Worm (Caenorhabditis elegans) whole organism, L4 larva: ENCODE results near the gene nxf-2.

Source experiments
- D1046.2 ChIP-seq: fragments of 200-800 bp; sonication (Bioruptor generic); IDR thresholded peaks from 2 replicates; pipeline ENCODE4 v1.3.6; 2022; ENCODE audit warnings: missing genetic modification characterization, missing compliant biosample characterization
- F37D6.2 ChIP-seq: sonication (generic microtip); optimal IDR thresholded peaks from 2 replicates; lab custom pipeline; 2016; ENCODE audit warnings: mild to moderate bottlenecking, missing genetic modification characterization, missing compliant biosample characterization
- F49E8.2 ChIP-seq: sonication (generic microtip); optimal IDR thresholded peaks from 2 replicates; lab custom pipeline; 2016; ENCODE audit warnings: missing compliant biosample characterization, mild to moderate bottlenecking, missing genetic modification characterization, borderline replicate concordance
- Y105C5A.15 ChIP-seq: fragments of 200-800 bp; sonication (Bioruptor generic); IDR thresholded peaks from 2 replicates; pipeline ENCODE4 v1.3.6; 2022; ENCODE audit warnings: missing genetic modification characterization, missing compliant biosample characterization
- Y48G9A.11 ChIP-seq: fragments of 200-800 bp; sonication (Bioruptor generic); IDR thresholded peaks from 2 replicates; pipeline ENCODE4 v1.3.6; 2022; ENCODE audit warnings: missing genetic modification reagents, missing genetic modification characterization, missing compliant biosample characterization
- Y5F2A.4 ChIP-seq: fragments of 200-800 bp; sonication (Bioruptor generic); optimal IDR thresholded peaks from 2 replicates; lab custom pipeline; 2018; ENCODE audit warnings: mild to moderate bottlenecking, missing genetic modification characterization, missing compliant biosample characterization
- ZK337.2 ChIP-seq: fragments of 200-800 bp; sonication (Bioruptor generic); IDR thresholded peaks from 2 replicates; pipeline ENCODE4 v1.3.6; 2022; ENCODE audit warnings: missing genetic modification reagents, missing genetic modification characterization, missing compliant biosample characterization
- ama-1 ChIP-seq: fragments of 150-350 bp; optimal IDR thresholded peaks from 2 replicates; lab custom pipeline; 2014; ENCODE audit warnings: inconsistent platforms, mixed read lengths
- arid-1 ChIP-seq: fragments of 200-800 bp; sonication (Bioruptor generic); conservative IDR thresholded peaks from 2 replicates; pipeline ENCODE4 v1.3.6; 2022; ENCODE audit warnings: missing genetic modification reagents, missing genetic modification characterization, missing compliant biosample characterization
- ceh-20 ChIP-seq: fragments of 200-800 bp; sonication (Bioruptor generic); IDR thresholded peaks from 2 replicates; pipeline ENCODE4 v1.3.6; 2022; ENCODE audit warnings: missing genetic modification reagents, missing genetic modification characterization, missing compliant biosample characterization
- ceh-28 ChIP-seq: fragments of 150-350 bp; optimal IDR thresholded peaks from 2 replicates; lab custom pipeline; 2014; ENCODE audit warnings: missing biosample characterization, missing genetic modification reagents, missing genetic modification characterization
- ceh-44 ChIP-seq: fragments of 200-800 bp; sonication (Bioruptor generic); IDR thresholded peaks from 2 replicates; pipeline ENCODE4 v1.3.6; 2022; ENCODE audit warnings: missing genetic modification reagents, missing genetic modification characterization, missing compliant biosample characterization
- ceh-62 ChIP-seq: sonication (generic microtip); optimal IDR thresholded peaks from 2 replicates; lab custom pipeline; 2017; ENCODE audit warnings: missing biosample characterization, missing genetic modification characterization
- daf-16 ChIP-seq, 3 experiments: sonication (generic microtip); optimal IDR thresholded peaks; 2 replicates each; lab custom pipeline; 2016 to 2017; ENCODE audit warnings: missing genetic modification characterization in 3 of 3, missing genetic modification reagents in 3 of 3, mild to moderate bottlenecking in 2 of 3, missing compliant biosample characterization in 2 of 3, missing biosample characterization in 1 of 3, moderate library complexity in 1 of 3
- dmd-6 ChIP-seq: fragments of 200-800 bp; sonication (Bioruptor generic); IDR thresholded peaks from 2 replicates; pipeline ENCODE4 v1.3.6; 2022; ENCODE audit warnings: missing genetic modification reagents, missing genetic modification characterization, missing compliant biosample characterization
- dmd-8 ChIP-seq: fragments of 200-800 bp; sonication (Bioruptor generic); IDR thresholded peaks from 2 replicates; pipeline ENCODE4 v1.3.6; 2022; ENCODE audit warnings: missing genetic modification characterization, missing compliant biosample characterization
- dpl-1 ChIP-seq: fragments of 150-350 bp; optimal IDR thresholded peaks from 2 replicates; lab custom pipeline; 2014; ENCODE audit warnings: missing biosample characterization, missing genetic modification reagents, missing genetic modification characterization
- duxl-1 ChIP-seq: sonication (generic microtip); optimal IDR thresholded peaks from 2 replicates; lab custom pipeline; 2016; ENCODE audit warnings: mild to moderate bottlenecking, missing genetic modification characterization, moderate library complexity, missing compliant biosample characterization; ENCODE audit not compliant: poor library complexity
- dve-1 ChIP-seq: sonication (generic microtip); optimal IDR thresholded peaks from 2 replicates; lab custom pipeline; 2017; ENCODE audit warnings: antibody characterized with exemption, mild to moderate bottlenecking, missing genetic modification characterization, missing compliant biosample characterization; ENCODE audit not compliant: insufficient read depth
- egl-27 ChIP-seq: sonication (generic microtip); optimal IDR thresholded peaks from 3 replicates; lab custom pipeline; 2017; ENCODE audit warnings: missing biosample characterization, missing genetic modification reagents, missing genetic modification characterization
- egl-43 ChIP-seq: fragments of 200-800 bp; sonication (Bioruptor generic); IDR thresholded peaks from 2 replicates; pipeline ENCODE4 v1.3.6; 2022; ENCODE audit warnings: missing genetic modification reagents, missing genetic modification characterization, missing compliant biosample characterization
- hif-1 ChIP-seq, 2 experiments: sonication (generic microtip); optimal IDR thresholded peaks; 2 replicates each; lab custom pipeline; 2016 to 2017; ENCODE audit warnings: missing compliant biosample characterization in 2 of 2, missing genetic modification characterization in 2 of 2, missing genetic modification reagents in 2 of 2, missing genotype in 2 of 2, mild to moderate bottlenecking in 1 of 2
- hlh-11 ChIP-seq: fragments of 200-800 bp; sonication (Bioruptor generic); optimal IDR thresholded peaks from 2 replicates; lab custom pipeline; 2018; ENCODE audit warnings: mild to moderate bottlenecking, missing genetic modification characterization, missing compliant biosample characterization
- lim-7 ChIP-seq: fragments of 200-800 bp; sonication (Bioruptor generic); IDR thresholded peaks from 2 replicates; pipeline ENCODE4 v1.3.6; 2022; ENCODE audit warnings: missing genetic modification characterization, missing compliant biosample characterization
- lin-13 ChIP-seq: fragments of 150-350 bp; optimal IDR thresholded peaks from 2 replicates; lab custom pipeline; 2014; ENCODE audit warnings: missing biosample characterization, missing genetic modification reagents, missing genetic modification characterization
- lin-15B ChIP-seq: fragments of 150-350 bp; sonication (generic microtip); optimal IDR thresholded peaks from 3 replicates; lab custom pipeline; 2014; ENCODE audit warnings: missing biosample characterization, missing genetic modification characterization
- lin-29 ChIP-seq: fragments of 200-800 bp; sonication (Bioruptor generic); IDR thresholded peaks from 2 replicates; pipeline ENCODE4 v1.3.6; 2022; ENCODE audit warnings: missing genetic modification reagents, missing genetic modification characterization, missing compliant biosample characterization
- lin-38 ChIP-seq: fragments of 200-800 bp; sonication (Bioruptor generic); IDR thresholded peaks from 2 replicates; pipeline ENCODE4 v1.3.6; 2022; ENCODE audit warnings: missing genetic modification reagents, missing genetic modification characterization, missing compliant biosample characterization
- lsy-2 ChIP-seq, 2 experiments: fragments of 150-350 bp in 1 of 2; sonication (generic microtip) in 1 of 2; optimal IDR thresholded peaks; 2 replicates each; lab custom pipeline; 2014 to 2017; ENCODE audit warnings: missing biosample characterization in 2 of 2, missing genetic modification characterization in 2 of 2
- madf-5 ChIP-seq, 2 experiments: fragments of 200-800 bp; sonication (Bioruptor generic); IDR thresholded peaks; 2 replicates each; pipeline ENCODE4 v1.3.6; 2022; ENCODE audit warnings: missing compliant biosample characterization in 2 of 2, missing genetic modification characterization in 2 of 2
- madf-9 ChIP-seq: fragments of 200-800 bp; sonication (Bioruptor generic); conservative IDR thresholded peaks from 2 replicates; pipeline ENCODE4 v1.3.6; 2022; ENCODE audit warnings: missing genetic modification reagents, missing genetic modification characterization, missing compliant biosample characterization
- mdt-29 ChIP-seq: fragments of 200-800 bp; sonication (Bioruptor generic); IDR thresholded peaks from 2 replicates; pipeline ENCODE4 v1.3.6; 2022; ENCODE audit warnings: missing genetic modification reagents, missing genetic modification characterization, missing compliant biosample characterization
- mes-2 ChIP-seq: sonication (generic microtip); optimal IDR thresholded peaks from 2 replicates; lab custom pipeline; 2016; ENCODE audit warnings: missing genotype, mild to moderate bottlenecking, missing genetic modification characterization, missing compliant biosample characterization; ENCODE audit not compliant: poor library complexity, severe bottlenecking
- mxl-2 ChIP-seq: fragments of 200-800 bp; sonication (Bioruptor generic); conservative IDR thresholded peaks from 2 replicates; pipeline ENCODE4 v1.3.6; 2022; ENCODE audit warnings: missing genetic modification reagents, missing genetic modification characterization, missing compliant biosample characterization
- nhr-10 ChIP-seq: fragments of 150-350 bp; optimal IDR thresholded peaks from 2 replicates; lab custom pipeline; 2014; ENCODE audit warnings: missing biosample characterization, missing genetic modification characterization
- nhr-237 ChIP-seq: sonication (generic microtip); optimal IDR thresholded peaks from 2 replicates; lab custom pipeline; 2017; ENCODE audit warnings: missing biosample characterization, missing genetic modification characterization
- nhr-25 ChIP-seq: sonication (generic microtip); optimal IDR thresholded peaks from 2 replicates; lab custom pipeline; 2017; ENCODE audit warnings: missing genetic modification characterization, mild to moderate bottlenecking, missing compliant biosample characterization, antibody characterized with exemption, moderate library complexity, borderline replicate concordance; ENCODE audit not compliant: insufficient read depth
- nhr-48 ChIP-seq: sonication (generic microtip); optimal IDR thresholded peaks from 2 replicates; lab custom pipeline; 2016; ENCODE audit warnings: mild to moderate bottlenecking, missing genetic modification characterization, missing compliant biosample characterization
- nhr-6 ChIP-seq: fragments of 150-350 bp; optimal IDR thresholded peaks from 2 replicates; lab custom pipeline; 2014; ENCODE audit warnings: missing biosample characterization, missing genetic modification characterization
- pha-4 ChIP-seq, 2 experiments: fragments of 150-350 bp in 1 of 2; fragments of 200-800 bp in 1 of 2; sonication (Bioruptor generic) in 1 of 2; IDR thresholded peaks in 1 of 2; optimal IDR thresholded peaks in 1 of 2; 2 replicates each; pipeline versions ENCODE4 v1.3.6 to Lab custom; 2014 to 2022; ENCODE audit warnings: missing genetic modification characterization in 2 of 2, missing genetic modification reagents in 2 of 2, missing biosample characterization in 1 of 2, missing compliant biosample characterization in 1 of 2
- rbr-2 ChIP-seq: sonication (generic microtip); optimal IDR thresholded peaks from 2 replicates; lab custom pipeline; 2016; ENCODE audit warnings: missing genotype, missing genetic modification characterization, missing compliant biosample characterization
- saeg-2 ChIP-seq: fragments of 200-800 bp; sonication (Bioruptor generic); IDR thresholded peaks from 2 replicates; pipeline ENCODE4 v1.3.6; 2022; ENCODE audit warnings: missing genetic modification reagents, missing genetic modification characterization, missing compliant biosample characterization
- skn-1 ChIP-seq: fragments of 150-350 bp; optimal IDR thresholded peaks from 2 replicates; lab custom pipeline; 2014; ENCODE audit warnings: missing biosample characterization, missing genetic modification characterization
- tra-1 ChIP-seq: fragments of 200-800 bp; sonication (Bioruptor generic); IDR thresholded peaks from 2 replicates; pipeline ENCODE4 v1.3.6; 2022; ENCODE audit warnings: missing genetic modification reagents, missing genetic modification characterization, missing compliant biosample characterization
- unc-130 ChIP-seq: sonication (generic microtip); optimal IDR thresholded peaks from 2 replicates; lab custom pipeline; 2016; ENCODE audit warnings: missing genetic modification reagents, missing genetic modification characterization, missing compliant biosample characterization
- unc-39 ChIP-seq: sonication (generic microtip); optimal IDR thresholded peaks from 2 replicates; lab custom pipeline; 2017; ENCODE audit warnings: missing biosample characterization, missing genetic modification characterization
- vab-7 ChIP-seq: fragments of 200-800 bp; sonication (Bioruptor generic); IDR thresholded peaks from 2 replicates; pipeline ENCODE4 v1.3.6; 2022; ENCODE audit warnings: missing genetic modification reagents, missing genetic modification characterization, missing compliant biosample characterization
- zag-1 ChIP-seq: fragments of 150-350 bp; optimal IDR thresholded peaks from 2 replicates; lab custom pipeline; 2014; ENCODE audit warnings: missing biosample characterization, missing genetic modification characterization
- zfp-3 ChIP-seq: fragments of 200-800 bp; sonication (Bioruptor generic); conservative IDR thresholded peaks from 2 replicates; pipeline ENCODE4 v1.3.6; 2022; ENCODE audit warnings: missing genetic modification reagents, missing genetic modification characterization, missing compliant biosample characterization

The nxf-2 gene

ce11 chrV:14423268-14423667, 5.6 kb upstream of the nxf-2 start, which contains the start of gene rpoa-12:
rpoa-12 (minus strand) TSS chrV:14423304.
- no peak for TF ChIP-seq daf-16 (GFP tag; optimal IDR thresholded peaks at IDR 0.05; lab: Kevin White, UChicago)
- TF ChIP-seq daf-16 (tag; optimal IDR thresholded peaks at IDR 0.05; lab: Kevin White, UChicago), result peak; percentile 17
- TF ChIP-seq ZK337.2 (GFP tag; lab: Robert Waterston, UW), result no peak
- TF ChIP-seq nhr-6 (tag; lab: Kevin White, UChicago), result peak; percentile 64
- no peak for TF ChIP-seq madf-5 (GFP tag; IDR thresholded peaks at IDR 0.05; lab: Robert Waterston, UW)
- TF ChIP-seq D1046.2 (GFP tag; lab: Robert Waterston, UW), result no peak
- TF ChIP-seq duxl-1, result no peak
- TF ChIP-seq dpl-1 (GFP tag; lab: Kevin White, UChicago), result peak; percentile 28
- no peak for TF ChIP-seq ceh-28 (tag; lab: Kevin White, UChicago)
- TF ChIP-seq nhr-25 (tag; lab: Kevin White, UChicago), result peak; percentile 16
- TF ChIP-seq Y105C5A.15 (GFP tag; lab: Robert Waterston, UW), result no peak
- no peak for TF ChIP-seq dmd-6 (GFP tag; lab: Robert Waterston, UW)
- TF ChIP-seq F37D6.2 (tag; lab: Kevin White, UChicago), result peak; percentile 23
- TF ChIP-seq lim-7, result no peak
- TF ChIP-seq nhr-48 (tag; lab: Kevin White, UChicago), result no peak
- no peak for TF ChIP-seq vab-7 (GFP tag; lab: Robert Waterston, UW)
- no peak for TF ChIP-seq skn-1
- no peak for TF ChIP-seq ceh-20
- peak; percentile 68 for TF ChIP-seq lin-38 (GFP tag; lab: Robert Waterston, UW)
- peak in 1 of 2 experiments; percentile 74 for TF ChIP-seq hif-1 (tag; optimal IDR thresholded peaks at IDR 0.05; lab: Kevin White, UChicago)
- no peak for TF ChIP-seq lin-15B (tag; lab: Kevin White, UChicago)
- TF ChIP-seq lsy-2 (tag; optimal IDR thresholded peaks at IDR 0.05; lab: Kevin White, UChicago), result peak in 1 of 2 experiments; percentile 42
- no peak for TF ChIP-seq zag-1 (tag; lab: Kevin White, UChicago)
- TF ChIP-seq ceh-62 (tag; lab: Kevin White, UChicago), result no peak
- no peak for TF ChIP-seq Y5F2A.4 (GFP tag; lab: Kevin White, UChicago)
- no peak for TF ChIP-seq mxl-2 (GFP tag; lab: Robert Waterston, UW)
- TF ChIP-seq ceh-44, result no peak
- peak; percentile 21 for TF ChIP-seq rbr-2 (tag; lab: Kevin White, UChicago)
- TF ChIP-seq mdt-29, result no peak
- no peak for TF ChIP-seq saeg-2 (GFP tag; lab: Robert Waterston, UW)
- TF ChIP-seq unc-130 (GFP tag; lab: Kevin White, UChicago), result peak; percentile 47
- no peak for TF ChIP-seq dmd-8 (GFP tag; lab: Robert Waterston, UW)
- TF ChIP-seq madf-9 (GFP tag; lab: Robert Waterston, UW), result no peak
- TF ChIP-seq dve-1 (tag; lab: Kevin White, UChicago), result no peak
- no peak for TF ChIP-seq nhr-237 (tag; lab: Kevin White, UChicago)
- peak; percentile 77 for TF ChIP-seq mes-2 (tag; lab: Kevin White, UChicago)
- no peak for TF ChIP-seq nhr-10 (tag; lab: Kevin White, UChicago)

- TF ChIP-seq tra-1 (GFP tag; lab: Robert Waterston, UW), result no peak
- TF ChIP-seq mes-2 (tag; lab: Kevin White, UChicago), result no peak
- TF ChIP-seq zfp-3, result no peak
- TF ChIP-seq hlh-11 (tag; lab: Kevin White, UChicago), result no peak
- TF ChIP-seq ama-1 (lab: Kevin White, UChicago), result peak; percentile 67
- TF ChIP-seq pha-4 (GFP tag; IDR thresholded peaks at IDR 0.05; lab: Robert Waterston, UW), result 0 out of 2 replicates have a peak, but pooled peaks have one; percentile 40
- TF ChIP-seq pha-4 (tag; optimal IDR thresholded peaks at IDR 0.05; lab: Kevin White, UChicago), result no peak
- TF ChIP-seq dmd-8 (GFP tag; lab: Robert Waterston, UW), result peak; percentile 74
- TF ChIP-seq mdt-29, result no peak
- TF ChIP-seq nhr-48 (tag; lab: Kevin White, UChicago), result no peak
- no peak for TF ChIP-seq lin-13 (GFP tag; lab: Kevin White, UChicago)
- peak; percentile 54 for TF ChIP-seq egl-43 (GFP tag; lab: Robert Waterston, UW)
- TF ChIP-seq unc-39 (tag; lab: Kevin White, UChicago), result no peak
- TF ChIP-seq Y48G9A.11 (GFP tag; lab: Robert Waterston, UW), result peak; percentile 15; the same call in 1 of the 2 replicates
- TF ChIP-seq saeg-2 (GFP tag; lab: Robert Waterston, UW), result no peak
- no peak for TF ChIP-seq egl-27
- TF ChIP-seq F49E8.2 (tag; lab: Kevin White, UChicago), result no peak
- TF ChIP-seq arid-1 (GFP tag; lab: Robert Waterston, UW), result 0 out of 2 replicates have a peak, but pooled peaks have one; percentile 6
- TF ChIP-seq lin-29, result no peak
Observed at ce11 chrV:14422317-14422716, 4.7 kb upstream of the nxf-2 start, which contains the start of gene pas-1. pas-1 (minus strand) TSS chrV:14422618.
